Worm (Caenorhabditis elegans) whole organism, young adult: Measurements from ENCODE around the gene madf-1.
A peak's percentile ranks its signal among the peaks of the same experiment; 100 is the strongest.

Source experiments
- B0261.1 ChIP-seq: sonication (generic microtip); optimal IDR thresholded peaks from 2 replicates; lab custom pipeline; 2016; ENCODE audit warnings: mild to moderate bottlenecking, missing genetic modification characterization, moderate library complexity, missing compliant biosample characterization
- B0336.3 ChIP-seq: fragments of 200-800 bp; sonication (Bioruptor generic); IDR thresholded peaks from 2 replicates; pipeline ENCODE4 v1.3.6; 2022; ENCODE audit warnings: missing genetic modification characterization, missing compliant biosample characterization
- C17E4.6 ChIP-seq: fragments of 200-800 bp; sonication (Bioruptor generic); IDR thresholded peaks from 2 replicates; pipeline ENCODE4 v1.3.6; 2022; ENCODE audit warnings: missing genetic modification reagents, missing genetic modification characterization, missing compliant biosample characterization
- F10E7.11 ChIP-seq: sonication (generic microtip); optimal IDR thresholded peaks from 2 replicates; lab custom pipeline; 2017; ENCODE audit warnings: mild to moderate bottlenecking, missing genetic modification characterization, moderate library complexity, missing compliant biosample characterization
- F23B12.7 ChIP-seq: sonication (generic microtip); optimal IDR thresholded peaks from 2 replicates; lab custom pipeline; 2017; ENCODE audit warnings: missing genetic modification characterization, mild to moderate bottlenecking, missing compliant biosample characterization, antibody characterized with exemption, moderate library complexity; ENCODE audit not compliant: insufficient read depth
- F33H1.4 ChIP-seq: fragments of 200-800 bp; sonication (Bioruptor generic); IDR thresholded peaks from 2 replicates; pipeline ENCODE4 v1.3.6; 2022; ENCODE audit warnings: missing genetic modification reagents, missing genetic modification characterization, missing compliant biosample characterization
- F57A8.1 ChIP-seq: fragments of 200-800 bp; sonication (Bioruptor generic); optimal IDR thresholded peaks from 2 replicates; lab custom pipeline; 2018; ENCODE audit warnings: mild to moderate bottlenecking, missing genetic modification characterization, moderate library complexity, missing compliant biosample characterization
- K12H6.12 ChIP-seq: fragments of 200-800 bp; sonication (Bioruptor generic); optimal IDR thresholded peaks from 2 replicates; lab custom pipeline; 2018; ENCODE audit warnings: mild to moderate bottlenecking, missing genetic modification characterization, missing compliant biosample characterization
- T07F8.4 ChIP-seq: sonication (generic microtip); optimal IDR thresholded peaks from 2 replicates; lab custom pipeline; 2016; ENCODE audit warnings: mild to moderate bottlenecking, missing genetic modification characterization, moderate library complexity, missing compliant biosample characterization
- Y67H2A.10 ChIP-seq: fragments of 200-800 bp; sonication (Bioruptor generic); conservative IDR thresholded peaks from 2 replicates; pipeline ENCODE4 v1.3.6; 2022; ENCODE audit warnings: missing genetic modification reagents, missing genetic modification characterization, missing compliant biosample characterization
- aptf-3 ChIP-seq: fragments of 200-800 bp; sonication (Bioruptor generic); IDR thresholded peaks from 2 replicates; pipeline ENCODE4 v1.3.6; 2022; ENCODE audit warnings: missing genetic modification characterization, missing compliant biosample characterization
- atf-7 ChIP-seq: sonication (generic microtip); optimal IDR thresholded peaks from 2 replicates; lab custom pipeline; 2017; ENCODE audit warnings: mild to moderate bottlenecking, missing genetic modification characterization, missing compliant biosample characterization
- cebp-1 ChIP-seq, 2 experiments: fragments of 200-800 bp in 1 of 2; sonication (Bioruptor generic) in 1 of 2; sonication (generic microtip) in 1 of 2; IDR thresholded peaks in 1 of 2; optimal IDR thresholded peaks in 1 of 2; 2 replicates each; pipeline versions ENCODE4 v1.3.6 to Lab custom; 2017 to 2022; ENCODE audit warnings: missing compliant biosample characterization in 2 of 2, missing genetic modification characterization in 2 of 2, mild to moderate bottlenecking in 1 of 2, missing genetic modification reagents in 1 of 2, moderate library complexity in 1 of 2
- chd-7 ChIP-seq: sonication (generic microtip); optimal IDR thresholded peaks from 2 replicates; lab custom pipeline; 2016; ENCODE audit warnings: mild to moderate bottlenecking, missing genetic modification characterization, moderate library complexity, missing compliant biosample characterization
- dpl-1 ChIP-seq: fragments of 150-350 bp; optimal IDR thresholded peaks from 2 replicates; lab custom pipeline; 2014; ENCODE audit warnings: missing biosample characterization, missing genetic modification reagents, missing genetic modification characterization
- ets-4 ChIP-seq: fragments of 200-800 bp; sonication (Bioruptor generic); optimal IDR thresholded peaks from 2 replicates; lab custom pipeline; 2018; ENCODE audit warnings: mild to moderate bottlenecking, missing genetic modification characterization, missing compliant biosample characterization
- fkh-3 ChIP-seq: sonication (generic microtip); optimal IDR thresholded peaks from 2 replicates; lab custom pipeline; 2016; ENCODE audit warnings: mild to moderate bottlenecking, missing genetic modification characterization, missing compliant biosample characterization
- him-1 ChIP-seq: sonication (generic microtip); optimal IDR thresholded peaks from 2 replicates; lab custom pipeline; 2016; ENCODE audit warnings: missing genotype, missing genetic modification reagents, missing genetic modification characterization, missing compliant biosample characterization
- hlh-26 ChIP-seq: fragments of 200-800 bp; sonication (Bioruptor generic); conservative IDR thresholded peaks from 2 replicates; pipeline ENCODE4 v1.3.6; 2022; ENCODE audit warnings: missing genetic modification reagents, missing genetic modification characterization, missing compliant biosample characterization
- hmg-1.2 ChIP-seq: fragments of 200-800 bp; sonication (Bioruptor generic); IDR thresholded peaks from 2 replicates; pipeline ENCODE4 v1.3.6; 2022; ENCODE audit warnings: missing genetic modification reagents, missing genetic modification characterization, missing compliant biosample characterization
- hrde-1 ChIP-seq: sonication (generic microtip); optimal IDR thresholded peaks from 2 replicates; lab custom pipeline; 2016; ENCODE audit warnings: missing genetic modification characterization, mild to moderate bottlenecking, missing compliant biosample characterization, moderate library complexity, missing genotype, missing genetic modification reagents, borderline replicate concordance
- let-607 ChIP-seq, 2 experiments: fragments of 200-800 bp in 1 of 2; sonication (Bioruptor generic) in 1 of 2; sonication (generic microtip) in 1 of 2; optimal IDR thresholded peaks; 2 replicates each; lab custom pipeline; 2016 to 2018; ENCODE audit warnings: mild to moderate bottlenecking in 2 of 2, missing compliant biosample characterization in 2 of 2, missing genetic modification characterization in 2 of 2, moderate library complexity in 2 of 2, missing genotype in 1 of 2
- lin-40 ChIP-seq: sonication (generic microtip); optimal IDR thresholded peaks from 2 replicates; lab custom pipeline; 2016; ENCODE audit warnings: missing genetic modification characterization, mild to moderate bottlenecking, missing compliant biosample characterization, missing genotype, missing genetic modification reagents
- lsl-1 ChIP-seq: fragments of 200-800 bp; sonication (Bioruptor generic); optimal IDR thresholded peaks from 2 replicates; lab custom pipeline; 2018; ENCODE audit warnings: mild to moderate bottlenecking, missing genetic modification characterization, moderate library complexity, missing compliant biosample characterization
- madf-10 ChIP-seq: sonication (generic microtip); optimal IDR thresholded peaks from 2 replicates; lab custom pipeline; 2016; ENCODE audit warnings: mild to moderate bottlenecking, missing genetic modification characterization, missing compliant biosample characterization
- madf-6 ChIP-seq: fragments of 200-800 bp; sonication (Bioruptor generic); IDR thresholded peaks from 2 replicates; pipeline ENCODE4 v1.3.6; 2022; ENCODE audit warnings: missing genetic modification reagents, missing genetic modification characterization, missing compliant biosample characterization
- mcd-1 ChIP-seq: fragments of 200-800 bp; sonication (Bioruptor generic); IDR thresholded peaks from 2 replicates; pipeline ENCODE4 v1.3.6; 2022; ENCODE audit warnings: missing genetic modification reagents, missing genetic modification characterization, missing compliant biosample characterization
- nfyb-1 ChIP-seq: fragments of 200-800 bp; sonication (Bioruptor generic); IDR thresholded peaks from 2 replicates; pipeline ENCODE4 v1.3.6; 2022; ENCODE audit warnings: missing genetic modification reagents, missing genetic modification characterization, missing compliant biosample characterization
- nhr-27 ChIP-seq: fragments of 200-800 bp; sonication (Bioruptor generic); optimal IDR thresholded peaks from 2 replicates; lab custom pipeline; 2018; ENCODE audit warnings: mild to moderate bottlenecking, missing genetic modification characterization, moderate library complexity, missing compliant biosample characterization
- nhr-90 ChIP-seq: sonication (generic microtip); optimal IDR thresholded peaks from 2 replicates; lab custom pipeline; 2016; ENCODE audit warnings: missing genotype, mild to moderate bottlenecking, missing genetic modification characterization, missing compliant biosample characterization
- pha-4 ChIP-seq: fragments of 150-350 bp; sonication (generic microtip); optimal IDR thresholded peaks from 2 replicates; lab custom pipeline; 2014; ENCODE audit warnings: missing biosample characterization, missing genetic modification reagents, missing genetic modification characterization
- repo-1 ChIP-seq: sonication (generic microtip); optimal IDR thresholded peaks from 2 replicates; lab custom pipeline; 2017; ENCODE audit warnings: mild to moderate bottlenecking, missing genetic modification characterization, missing compliant biosample characterization
- sea-2 ChIP-seq: fragments of 200-800 bp; sonication (Bioruptor generic); IDR thresholded peaks from 2 replicates; pipeline ENCODE4 v1.3.6; 2022; ENCODE audit warnings: missing genetic modification characterization, missing compliant biosample characterization
- tbx-9 ChIP-seq: sonication (generic microtip); optimal IDR thresholded peaks from 2 replicates; lab custom pipeline; 2016; ENCODE audit warnings: borderline replicate concordance, missing genetic modification characterization, inconsistent platforms, missing compliant biosample characterization
- unc-130 ChIP-seq: sonication (generic microtip); optimal IDR thresholded peaks from 2 replicates; lab custom pipeline; 2016; ENCODE audit warnings: missing genetic modification reagents, missing genetic modification characterization, missing compliant biosample characterization
- xnd-1 ChIP-seq: sonication (generic microtip); optimal IDR thresholded peaks from 2 replicates; lab custom pipeline; 2016; ENCODE audit warnings: missing genotype, missing genetic modification reagents, missing genetic modification characterization, missing compliant biosample characterization
- zfh-2 ChIP-seq: fragments of 200-800 bp; sonication (Bioruptor generic); conservative IDR thresholded peaks from 2 replicates; pipeline ENCODE4 v1.3.6; 2022; ENCODE audit warnings: missing genetic modification reagents, missing genetic modification characterization, missing compliant biosample characterization
- zim-3 ChIP-seq: sonication (generic microtip); optimal IDR thresholded peaks from 2 replicates; lab custom pipeline; 2017; ENCODE audit warnings: mild to moderate bottlenecking, missing genetic modification characterization, moderate library complexity, missing compliant biosample characterization
- ztf-25 ChIP-seq: fragments of 200-800 bp; sonication (Bioruptor generic); IDR thresholded peaks from 2 replicates; pipeline ENCODE4 v1.3.6; 2022; ENCODE audit warnings: missing genetic modification reagents, missing genetic modification characterization, missing compliant biosample characterization
- ztf-26 ChIP-seq: sonication (generic microtip); optimal IDR thresholded peaks from 2 replicates; lab custom pipeline; 2017; ENCODE audit warnings: missing genetic modification characterization, missing compliant biosample characterization

madf-1 gene

ce11 chrIV:807027-807516, 24.6 kb downstream of the madf-1 start, which contains the start of gene Y55F3BL.6 (continued):
- TF ChIP-seq let-607 (tag; optimal IDR thresholded peaks at IDR 0.05; lab: Kevin White, UChicago) (no peak), hlh-26 (no peak), aptf-3 (no peak), B0336.3 (GFP tag; lab: Robert Waterston, UW) (no peak), F33H1.4 (GFP tag; lab: Robert Waterston, UW) (peak; percentile 23; the same call in 1 of the 2 replicates)

- no peak for TF ChIP-seq Y67H2A.10 (GFP tag; lab: Robert Waterston, UW)
- no peak for TF ChIP-seq unc-130 (GFP tag; lab: Kevin White, UChicago)
- no peak for TF ChIP-seq F23B12.7
- no peak for TF ChIP-seq hrde-1
- TF ChIP-seq K12H6.12 = no peak
- TF ChIP-seq madf-6 (GFP tag; lab: Robert Waterston, UW) = no peak
- TF ChIP-seq him-1 = no peak
- no peak for TF ChIP-seq xnd-1
- TF ChIP-seq nhr-90 (tag; lab: Kevin White, UChicago) = no peak
- TF ChIP-seq lsl-1 = no peak
- no peak for TF ChIP-seq nhr-27 (tag; lab: Kevin White, UChicago)
- no peak for TF ChIP-seq lin-40 (tag; lab: Kevin White, UChicago)
- no peak for TF ChIP-seq chd-7
- TF ChIP-seq B0261.1 (tag; lab: Kevin White, UChicago) = no peak
These were observed 26.0 kb downstream of the madf-1 start for ce11 chrIV:805693-806092.

- TF ChIP-seq F10E7.11 (tag; lab: Kevin White, UChicago) = no peak
- TF ChIP-seq F57A8.1 (GFP tag; lab: Kevin White, UChicago) = no peak
- TF ChIP-seq tbx-9 = no peak
- TF ChIP-seq zim-3 (tag; lab: Kevin White, UChicago) = no peak
- no peak for TF ChIP-seq ztf-25 (GFP tag; lab: Robert Waterston, UW)
- no peak for TF ChIP-seq dpl-1 (GFP tag; lab: Kevin White, UChicago)
- no peak for TF ChIP-seq sea-2 (GFP tag; lab: Robert Waterston, UW)
- no peak for TF ChIP-seq hmg-1.2
- no peak for TF ChIP-seq atf-7 (tag; lab: Kevin White, UChicago)
- no peak for TF ChIP-seq T07F8.4 (tag; lab: Kevin White, UChicago)
- TF ChIP-seq cebp-1 (GFP tag; IDR thresholded peaks at IDR 0.05; lab: Robert Waterston, UW) = no peak
- TF ChIP-seq cebp-1 (tag; optimal IDR thresholded peaks at IDR 0.05; lab: Kevin White, UChicago) = no peak
- TF ChIP-seq ets-4 (GFP tag; lab: Kevin White, UChicago) = no peak
- TF ChIP-seq zfh-2 (GFP tag; lab: Robert Waterston, UW) = no peak
- no peak for TF ChIP-seq mcd-1 (GFP tag; lab: Robert Waterston, UW)
- TF ChIP-seq repo-1 = no peak
- TF ChIP-seq ztf-26 (tag; lab: Kevin White, UChicago) = no peak
These were observed 26.9 kb downstream of the madf-1 start, which contains the start of gene Y55F3BL.4 for ce11 chrIV:804802-805201. TSS of gene Y55F3BL.4 (plus strand) at chrIV:805102.

- TF ChIP-seq B0336.3 (GFP tag; lab: Robert Waterston, UW) (no peak), nhr-27 (tag; lab: Kevin White, UChicago) (no peak), pha-4 (tag; lab: Kevin White, UChicago) (no peak), madf-10 (no peak), nfyb-1 (GFP tag; lab: Robert Waterston, UW) (no peak), C17E4.6 (GFP tag; lab: Robert Waterston, UW) (no peak), fkh-3 (tag; lab: Kevin White, UChicago) (no peak)
These were observed 30.5 kb downstream of the madf-1 start for ce11 chrIV:801162-801561.
